Worm (Caenorhabditis elegans) whole organism, L3 larva: ENCODE results near the gene F09G8.5.

ENCODE experiments used
- R02D3.7 ChIP-seq: fragments of 150-350 bp; optimal IDR thresholded peaks from 2 replicates; lab custom pipeline; 2014; ENCODE audit warnings: missing biosample characterization, missing genetic modification characterization
- aly-2 ChIP-seq: fragments of 150-350 bp; optimal IDR thresholded peaks from 2 replicates; lab custom pipeline; 2014; ENCODE audit warnings: missing biosample characterization, missing genetic modification characterization
- daf-12 ChIP-seq: fragments of 150-350 bp; optimal IDR thresholded peaks from 2 replicates; lab custom pipeline; 2014; ENCODE audit warnings: missing biosample characterization, missing genetic modification reagents, missing genetic modification characterization
- elt-3 ChIP-seq, 3 experiments: fragments of 150-350 bp in 1 of 3; sonication (generic microtip) in 2 of 3; optimal IDR thresholded peaks; 2 replicates in 2 of 3; 4 replicates in 1 of 3; lab custom pipeline; 2014 to 2017; ENCODE audit warnings: missing biosample characterization in 3 of 3, missing genetic modification characterization in 3 of 3
- fkh-10 ChIP-seq: sonication (generic microtip); optimal IDR thresholded peaks from 2 replicates; lab custom pipeline; 2017; ENCODE audit warnings: missing biosample characterization, missing genetic modification reagents, missing genetic modification characterization
- lin-15B ChIP-seq: fragments of 150-350 bp; optimal IDR thresholded peaks from 2 replicates; lab custom pipeline; 2014; ENCODE audit warnings: missing biosample characterization, missing genetic modification characterization
- lsy-12 ChIP-seq: sonication (generic microtip); optimal IDR thresholded peaks from 2 replicates; lab custom pipeline; 2016; ENCODE audit warnings: mild to moderate bottlenecking, missing genetic modification characterization, missing compliant biosample characterization
- mdl-1 ChIP-seq: fragments of 150-350 bp; optimal IDR thresholded peaks from 2 replicates; lab custom pipeline; 2014; ENCODE audit warnings: missing biosample characterization, missing genetic modification characterization
- nhr-67 ChIP-seq: fragments of 150-350 bp; optimal IDR thresholded peaks from 2 replicates; lab custom pipeline; 2014; ENCODE audit warnings: missing biosample characterization, missing genetic modification characterization
- skn-1 ChIP-seq: fragments of 150-350 bp; optimal IDR thresholded peaks from 2 replicates; lab custom pipeline; 2014; ENCODE audit warnings: missing biosample characterization, missing genetic modification characterization

- TF ChIP-seq lin-15B = no peak
- TF ChIP-seq elt-3 (tag; optimal IDR thresholded peaks at IDR 0.05; lab: Kevin White, UChicago) = no peak
- TF ChIP-seq aly-2 (tag; lab: Kevin White, UChicago) = no peak
- TF ChIP-seq fkh-10 (GFP tag; lab: Kevin White, UChicago) = no peak
- TF ChIP-seq mdl-1 (tag; lab: Kevin White, UChicago) = no peak
- no peak for TF ChIP-seq skn-1 (tag; lab: Kevin White, UChicago)
- TF ChIP-seq R02D3.7 (tag; lab: Kevin White, UChicago) = no peak
- no peak for TF ChIP-seq daf-12
- no peak for TF ChIP-seq nhr-67
- no peak for TF ChIP-seq lsy-12 (tag; lab: Kevin White, UChicago)
Observed at ce11 chrIII:8271676-8272225, 17.0 kb downstream of the F09G8.5 start, which contains the start of the genes mps-4 and F09G8.10.
